Fruit fly (Drosophila melanogaster) whole organism, embryonic: ENCODE results near the gene CG42784.
A peak's percentile ranks its signal among the peaks of the same experiment; 100 is the strongest.

Experiments used
- Atf-2 ChIP-seq: fragments of 200-800 bp; sonication (Bioruptor generic); optimal IDR thresholded peaks from 2 replicates; lab custom pipeline; 2016; ENCODE audit warnings: missing biosample characterization, missing genetic modification characterization
- Atf3 ChIP-seq: fragments of 200-800 bp; sonication (Bioruptor generic); optimal IDR thresholded peaks from 3 replicates; lab custom pipeline; 2016; ENCODE audit warnings: missing biosample characterization, missing genetic modification characterization
- Awh ChIP-seq: fragments of 200-800 bp; sonication (Bioruptor generic); IDR thresholded peaks from 2 replicates; pipeline ENCODE4, ENCODE4 v1.3.6; 2022; ENCODE audit warnings: missing biosample characterization, missing genetic modification characterization
- CG11085 ChIP-seq: fragments of 200-800 bp; sonication (Bioruptor generic); IDR thresholded peaks from 2 replicates; pipeline ENCODE4 v1.3.6; 2022; ENCODE audit warnings: missing biosample characterization, missing genetic modification characterization
- CG11695 ChIP-seq: fragments of 200-800 bp; sonication (Bioruptor generic); IDR thresholded peaks from 3 replicates; pipeline ENCODE4 v1.3.6; 2022; ENCODE audit warnings: missing biosample characterization, missing genetic modification characterization
- CG12769 ChIP-seq: fragments of 200-800 bp; sonication (Bioruptor generic); optimal IDR thresholded peaks from 2 replicates; lab custom pipeline; 2019; ENCODE audit warnings: missing biosample characterization, mild to moderate bottlenecking, missing genetic modification characterization, moderate library complexity
- CG13894 ChIP-seq: fragments of 200-800 bp; sonication (Bioruptor generic); optimal IDR thresholded peaks from 3 replicates; lab custom pipeline; 2018; ENCODE audit warnings: missing biosample characterization, mild to moderate bottlenecking, missing genetic modification characterization, moderate library complexity
- CG14667 ChIP-seq: fragments of 200-800 bp; sonication (Bioruptor generic); IDR thresholded peaks from 2 replicates; pipeline ENCODE4 v1.3.6; 2022; ENCODE audit warnings: missing biosample characterization, missing genetic modification characterization
- CG14860 ChIP-seq: fragments of 200-800 bp; sonication (Bioruptor generic); IDR thresholded peaks from 3 replicates; pipeline ENCODE4 v1.3.6; 2022; ENCODE audit warnings: missing biosample characterization, missing genetic modification characterization; ENCODE audit not compliant: partially characterized antibody
- CG15514 ChIP-seq: fragments of 200-800 bp; sonication (Bioruptor generic); optimal IDR thresholded peaks from 3 replicates; lab custom pipeline; 2017; ENCODE audit warnings: missing biosample characterization, missing genetic modification characterization, mild to moderate bottlenecking, moderate library complexity, missing genetic modification reagents
- CG17829 ChIP-seq: fragments of 200-800 bp; optimal IDR thresholded peaks from 2 replicates; lab custom pipeline; 2019; ENCODE audit warnings: missing biosample characterization, mild to moderate bottlenecking, missing genetic modification characterization, moderate library complexity
- CG2712 ChIP-seq: fragments of 200-800 bp; optimal IDR thresholded peaks from 3 replicates; lab custom pipeline; 2019; ENCODE audit warnings: missing biosample characterization, mild to moderate bottlenecking, missing genetic modification characterization, moderate library complexity
- CG31365 ChIP-seq: fragments of 200-800 bp; sonication (Bioruptor generic); optimal IDR thresholded peaks from 2 replicates; lab custom pipeline; 2018; ENCODE audit warnings: missing biosample characterization, mild to moderate bottlenecking, missing genetic modification characterization
- CG3995 ChIP-seq: fragments of 200-800 bp; sonication (Bioruptor generic); optimal IDR thresholded peaks from 3 replicates; lab custom pipeline; 2016; ENCODE audit warnings: missing biosample characterization, missing genetic modification characterization
- CG4617 ChIP-seq: fragments of 200-800 bp; sonication (Bioruptor generic); optimal IDR thresholded peaks from 3 replicates; lab custom pipeline; 2016; ENCODE audit warnings: missing biosample characterization, missing genetic modification characterization, borderline replicate concordance
- CG4730 ChIP-seq: fragments of 200-800 bp; sonication (Bioruptor generic); IDR thresholded peaks from 2 replicates; pipeline ENCODE4 v1.3.6; 2022; ENCODE audit warnings: missing biosample characterization, missing genetic modification characterization
- CG6272 ChIP-seq: fragments of 200-800 bp; sonication (Bioruptor generic); IDR thresholded peaks from 2 replicates; pipeline ENCODE4 v1.3.6; 2022; ENCODE audit warnings: missing biosample characterization, missing genetic modification characterization
- CG6765 ChIP-seq: fragments of 200-800 bp; sonication (Bioruptor generic); optimal IDR thresholded peaks from 3 replicates; lab custom pipeline; 2017; ENCODE audit warnings: missing biosample characterization, mild to moderate bottlenecking, missing genetic modification characterization
- CG6791 ChIP-seq: fragments of 200-800 bp; sonication (Bioruptor generic); IDR thresholded peaks from 3 replicates; pipeline ENCODE4 v1.3.6; 2022; ENCODE audit warnings: missing biosample characterization, missing genetic modification characterization; ENCODE audit not compliant: partially characterized antibody
- CG7987 ChIP-seq: fragments of 200-800 bp; sonication (Bioruptor generic); optimal IDR thresholded peaks from 2 replicates; lab custom pipeline; 2018; ENCODE audit warnings: missing biosample characterization, mild to moderate bottlenecking, missing genetic modification characterization, moderate library complexity
- CG9797 ChIP-seq: fragments of 200-800 bp; sonication (Bioruptor generic); optimal IDR thresholded peaks from 3 replicates; lab custom pipeline; 2018; ENCODE audit warnings: missing biosample characterization, mild to moderate bottlenecking, missing genetic modification characterization
- CHES-1-like ChIP-seq: fragments of 200-800 bp; sonication (Bioruptor generic); optimal IDR thresholded peaks from 2 replicates; lab custom pipeline; 2016; ENCODE audit warnings: missing biosample characterization, missing genetic modification characterization
- ERR ChIP-seq: fragments of 200-800 bp; sonication (Bioruptor generic); optimal IDR thresholded peaks from 2 replicates; lab custom pipeline; 2016; ENCODE audit warnings: missing biosample characterization, missing genetic modification characterization
- Fer3 ChIP-seq: fragments of 200-800 bp; sonication (Bioruptor generic); optimal IDR thresholded peaks from 2 replicates; lab custom pipeline; 2018; ENCODE audit warnings: missing biosample characterization, mild to moderate bottlenecking, missing genetic modification characterization, moderate library complexity
- Jarid2 ChIP-seq: fragments of 200-800 bp; sonication (Bioruptor generic); optimal IDR thresholded peaks from 3 replicates; lab custom pipeline; 2017; ENCODE audit warnings: mild to moderate bottlenecking, missing biosample characterization, missing genetic modification reagents, missing genetic modification characterization
- Mad ChIP-seq: fragments of 200-800 bp; sonication (Bioruptor generic); optimal IDR thresholded peaks from 2 replicates; lab custom pipeline; 2016; ENCODE audit warnings: missing biosample characterization, missing genetic modification characterization
- Oli ChIP-seq: fragments of 200-800 bp; sonication (Bioruptor generic); optimal IDR thresholded peaks from 2 replicates; lab custom pipeline; 2018; ENCODE audit warnings: missing biosample characterization, mild to moderate bottlenecking, missing genetic modification characterization, moderate library complexity
- Six4 ChIP-seq: fragments of 200-800 bp; sonication (Bioruptor generic); optimal IDR thresholded peaks from 2 replicates; lab custom pipeline; 2016; ENCODE audit warnings: missing biosample characterization, missing genetic modification characterization
- Spps ChIP-seq: fragments of 200-800 bp; sonication (Bioruptor generic); optimal IDR thresholded peaks from 2 replicates; lab custom pipeline; 2018; ENCODE audit warnings: missing biosample characterization, mild to moderate bottlenecking, missing genetic modification characterization
- TFAM ChIP-seq: fragments of 200-800 bp; sonication (Bioruptor generic); optimal IDR thresholded peaks from 2 replicates; lab custom pipeline; 2017; ENCODE audit warnings: missing biosample characterization, missing genetic modification characterization, inconsistent platforms
- Vsx1 ChIP-seq: fragments of 200-800 bp; sonication (Bioruptor generic); optimal IDR thresholded peaks from 2 replicates; lab custom pipeline; 2017; ENCODE audit warnings: missing biosample characterization, mild to moderate bottlenecking, missing genetic modification characterization, missing genetic modification reagents
- abd-A ChIP-seq: fragments of 200-800 bp; sonication (Bioruptor generic); optimal IDR thresholded peaks from 3 replicates; lab custom pipeline; 2019; ENCODE audit warnings: missing biosample characterization, mild to moderate bottlenecking, missing genetic modification characterization, moderate library complexity
- btn ChIP-seq: fragments of 200-800 bp; sonication (Bioruptor generic); optimal IDR thresholded peaks from 2 replicates; lab custom pipeline; 2016; ENCODE audit warnings: missing biosample characterization, missing genetic modification characterization
- chinmo ChIP-seq: fragments of 200-800 bp; sonication (Bioruptor generic); IDR thresholded peaks from 4 replicates; pipeline ENCODE4 v1.3.6; 2022; ENCODE audit warnings: missing biosample characterization, missing genetic modification characterization; ENCODE audit not compliant: partially characterized antibody
- fd64A ChIP-seq: fragments of 200-800 bp; sonication (Bioruptor generic); optimal IDR thresholded peaks from 3 replicates; lab custom pipeline; 2018; ENCODE audit warnings: missing biosample characterization, mild to moderate bottlenecking, missing genetic modification characterization
- gt ChIP-seq: fragments of 200-800 bp; sonication (Bioruptor generic); IDR thresholded peaks from 2 replicates; pipeline ENCODE4 v1.3.6; 2022; ENCODE audit warnings: missing biosample characterization, missing genetic modification characterization
- lola ChIP-seq, 3 experiments: fragments of >200 bp in 2 of 3; fragments of 200-800 bp in 1 of 3; sonication (Bioruptor generic) in 1 of 3; optimal IDR thresholded peaks; 2 replicates each; lab custom pipeline; 2017 to 2019; ENCODE audit warnings: missing biosample characterization in 3 of 3, missing genetic modification characterization in 3 of 3, mild to moderate bottlenecking in 1 of 3, moderate library complexity in 1 of 3
- nerfin-1 ChIP-seq: fragments of 200-800 bp; sonication (Bioruptor generic); optimal IDR thresholded peaks from 3 replicates; lab custom pipeline; 2019; ENCODE audit warnings: missing biosample characterization, mild to moderate bottlenecking, missing genetic modification characterization, moderate library complexity
- pan ChIP-seq, 4 experiments: fragments of >200 bp in 3 of 4; fragments of 200-800 bp in 1 of 4; sonication (Bioruptor generic) in 1 of 4; optimal IDR thresholded peaks in 3 of 4; IDR thresholded peaks in 1 of 4; 2 replicates each; pipeline versions ENCODE4 v1.3.6 to Lab custom; 2017 to 2022; ENCODE audit warnings: missing biosample characterization in 2 of 4, missing genetic modification characterization in 2 of 4, mixed read lengths in 1 of 4
- pho ChIP-seq: fragments of 200-800 bp; sonication (Bioruptor generic); optimal IDR thresholded peaks from 2 replicates; lab custom pipeline; 2016; ENCODE audit warnings: missing biosample characterization, missing genetic modification characterization
- prd ChIP-seq, 3 experiments: fragments of >200 bp in 2 of 3; fragments of 200-800 bp in 1 of 3; sonication (Bioruptor generic) in 1 of 3; optimal IDR thresholded peaks in 2 of 3; IDR thresholded peaks in 1 of 3; 2 replicates in 2 of 3; 3 replicates in 1 of 3; pipeline versions ENCODE4 v1.3.6 to Lab custom; 2017 to 2022; ENCODE audit warnings: missing biosample characterization in 1 of 3, missing genetic modification characterization in 1 of 3
- run ChIP-seq: fragments of 200-800 bp; sonication (Bioruptor generic); optimal IDR thresholded peaks from 3 replicates; lab custom pipeline; 2018; ENCODE audit warnings: missing biosample characterization, mild to moderate bottlenecking, missing genetic modification characterization
- slbo ChIP-seq: fragments of 200-800 bp; sonication (Bioruptor generic); IDR thresholded peaks from 2 replicates; pipeline ENCODE4 v1.3.6; 2022; ENCODE audit warnings: missing biosample characterization, missing genetic modification characterization
- sqz ChIP-seq: fragments of 200-800 bp; sonication (Bioruptor generic); optimal IDR thresholded peaks from 3 replicates; lab custom pipeline; 2018; ENCODE audit warnings: missing biosample characterization, mild to moderate bottlenecking, missing genetic modification characterization
- sr ChIP-seq: fragments of 200-800 bp; sonication (Bioruptor generic); IDR thresholded peaks from 3 replicates; pipeline ENCODE4 v1.3.6; 2022; ENCODE audit warnings: missing biosample characterization, missing genetic modification characterization
- stwl ChIP-seq: fragments of 200-800 bp; sonication (Bioruptor generic); optimal IDR thresholded peaks from 3 replicates; lab custom pipeline; 2018; ENCODE audit warnings: missing biosample characterization, mild to moderate bottlenecking, missing genetic modification characterization, moderate library complexity
- trh ChIP-seq: fragments of 200-800 bp; sonication (Bioruptor generic); optimal IDR thresholded peaks from 2 replicates; lab custom pipeline; 2016; ENCODE audit warnings: missing biosample characterization, missing genetic modification characterization
- wek ChIP-seq: fragments of 200-800 bp; sonication (Bioruptor generic); optimal IDR thresholded peaks from 3 replicates; lab custom pipeline; 2018; ENCODE audit warnings: missing biosample characterization, mild to moderate bottlenecking, missing genetic modification characterization, moderate library complexity

Gene CG42784

dm6 chr2L:13378488-13378964 is 36.7 kb upstream of the CG42784 start, which contains the start of the genes CG9302 and beta'COP (continued):
- peak; percentile 32 for TF ChIP-seq CG9797 (GFP tag; lab: Kevin White, UChicago)
- TF ChIP-seq lola (GFP tag; optimal IDR thresholded peaks at IDR 0.05; lab: Kevin White, UChicago) = peak in 1 of 3 experiments; percentile 75
- TF ChIP-seq CG6272 = peak; percentile 58; the same call in 1 of the 2 replicates
- TF ChIP-seq CG2712 (tag; lab: Kevin White, UChicago) = peak; percentile 81
- peak; percentile 50; the same call in 1 of the 2 replicates for TF ChIP-seq CG11085
- peak in 1 of 2 experiments; percentile 72 for TF ChIP-seq pan (optimal IDR thresholded peaks at IDR 0.05; lab: Kevin White, UChicago)
- TF ChIP-seq pan (GFP tag; optimal IDR thresholded peaks at IDR 0.05 in 1 of 2, IDR thresholded peaks at IDR 0.05 in 1 of 2) = peak; percentile 47 to 72
- peak; percentile 47 for TF ChIP-seq Mad (GFP tag; lab: Kevin White, UChicago)
- TF ChIP-seq CG11695 (GFP tag; lab: Robert Waterston, UW) = no peak
- TF ChIP-seq Six4 (GFP tag; lab: Kevin White, UChicago) = peak; percentile 23
- TF ChIP-seq CG7987 (GFP tag; lab: Kevin White, UChicago) = peak; percentile 33
- peak; percentile 68; the same call in 2 of the 3 replicates for TF ChIP-seq CG14860 (GFP tag; lab: Robert Waterston, UW)
- no peak for TF ChIP-seq CG31365
- no peak for TF ChIP-seq gt (GFP tag; lab: Robert Waterston, UW)
- peak; percentile 38 for TF ChIP-seq stwl (tag; lab: Kevin White, UChicago)
- no peak for TF ChIP-seq TFAM
- peak; percentile 21 for TF ChIP-seq CG3995
- TF ChIP-seq sr (GFP tag; lab: Robert Waterston, UW) = no peak
- TF ChIP-seq run (tag; lab: Kevin White, UChicago) = no peak
- peak; percentile 64 for TF ChIP-seq Fer3 (tag; lab: Kevin White, UChicago)
- peak; percentile 50 for TF ChIP-seq pho (GFP tag; lab: Kevin White, UChicago)
- no peak for TF ChIP-seq fd64A (GFP tag; lab: Kevin White, UChicago)
- TF ChIP-seq CG4730 (GFP tag; lab: Robert Waterston, UW) = no peak
- TF ChIP-seq CG14667 = no peak
- peak; percentile 58; the same call in 1 of the 3 replicates for TF ChIP-seq CG6791 (GFP tag; lab: Robert Waterston, UW)
- no peak; the same call in 1 of the 2 replicates for TF ChIP-seq Awh (GFP tag; lab: Robert Waterston, UW)
- peak; percentile 59 for TF ChIP-seq Oli (tag; lab: Kevin White, UChicago)
- TF ChIP-seq nerfin-1 = peak; percentile 49
- TF ChIP-seq prd (optimal IDR thresholded peaks at IDR 0.05; lab: Kevin White, UChicago) = no peak
- peak; percentile 75; the same call in 2 of the 3 replicates for TF ChIP-seq prd (GFP tag; IDR thresholded peaks at IDR 0.05; lab: Robert Waterston, UW)
- no peak for TF ChIP-seq CG6765 (GFP tag; lab: Kevin White, UChicago)
- no peak for TF ChIP-seq chinmo
- no peak for TF ChIP-seq btn (GFP tag; lab: Kevin White, UChicago)
- no peak for TF ChIP-seq abd-A
- peak; percentile 82 for TF ChIP-seq CG17829 (tag; lab: Kevin White, UChicago)
- TF ChIP-seq CG15514 (GFP tag; lab: Kevin White, UChicago) = peak; percentile 67
- no peak for TF ChIP-seq Jarid2
- no peak for TF ChIP-seq trh (GFP tag; lab: Kevin White, UChicago)
- TF ChIP-seq wek (GFP tag; lab: Kevin White, UChicago) = no peak
- peak; percentile 34 for TF ChIP-seq Atf-2
- TF ChIP-seq sqz (GFP tag; lab: Kevin White, UChicago) = no peak
- peak; percentile 73 for TF ChIP-seq slbo (GFP tag; lab: Robert Waterston, UW)
- no peak for TF ChIP-seq CG12769
- peak; percentile 50 for TF ChIP-seq CG4617
- TF ChIP-seq Spps (tag; lab: Kevin White, UChicago) = peak; percentile 12
- no peak for TF ChIP-seq ERR
- TF ChIP-seq CHES-1-like (GFP tag; lab: Kevin White, UChicago) = peak; percentile 59
- no peak for TF ChIP-seq Atf3 (GFP tag; lab: Kevin White, UChicago)
- no peak for TF ChIP-seq Vsx1 (GFP tag; lab: Kevin White, UChicago)
- TF ChIP-seq CG13894 (tag; lab: Kevin White, UChicago) = no peak
